Worm (Caenorhabditis elegans): ENCODE data around the gene grl-5.

DNA sequence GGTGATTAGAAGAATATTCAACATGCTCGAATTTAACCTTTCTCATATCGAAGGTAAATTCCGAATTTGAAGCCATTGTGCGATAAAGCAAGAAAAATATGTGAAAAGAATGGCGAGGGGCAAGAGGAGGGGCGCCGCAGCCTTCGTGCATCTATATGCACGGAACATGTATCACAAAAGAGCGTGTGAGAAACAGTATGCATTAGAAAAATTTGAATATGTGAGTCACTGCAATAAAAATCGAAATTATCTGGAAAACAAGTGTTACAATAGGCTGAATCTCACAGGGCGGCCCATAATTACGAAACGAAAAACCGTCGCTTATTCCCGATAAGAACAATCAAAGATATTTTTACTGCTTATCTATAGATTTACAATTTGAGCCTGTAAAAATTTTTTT lies 12.6 kb downstream of the grl-5 start, which contains the start of gene F13A2.5:
- TF ChIP-seq tbx-37 (GFP tag; conservative IDR thresholded peaks at IDR 0.05) (no peak), flt-1 (GFP tag; IDR thresholded peaks at IDR 0.05) (no peak), sea-1 (GFP tag; conservative IDR thresholded peaks at IDR 0.05) (no peak), aly-1 (tag; optimal IDR thresholded peaks at IDR 0.05) (no peak), ama-1 (optimal IDR thresholded peaks at IDR 0.05) (no peak), hnd-1 (tag; optimal IDR thresholded peaks at IDR 0.05) (no peak), B0310.2 (tag; optimal IDR thresholded peaks at IDR 0.05) (no peak), tbx-11 (GFP tag; IDR thresholded peaks at IDR 0.05) (no peak)

Data from whole organism, early embryonic.